Fruit fly (Drosophila melanogaster) whole organism, embryonic: ENCODE measurements around the gene Pbp45.
A peak's percentile ranks its signal among the peaks of the same experiment; 100 is the strongest.

Source experiments
- ATbp ChIP-seq: fragments of 200-800 bp; sonication (Bioruptor generic); optimal IDR thresholded peaks from 2 replicates; lab custom pipeline; 2017; ENCODE audit warnings: missing biosample characterization, mild to moderate bottlenecking, missing genetic modification characterization, missing genetic modification reagents
- Atf-2 ChIP-seq: fragments of 200-800 bp; sonication (Bioruptor generic); optimal IDR thresholded peaks from 2 replicates; lab custom pipeline; 2016; ENCODE audit warnings: missing biosample characterization, missing genetic modification characterization
- Blimp-1 ChIP-seq: fragments of 200-800 bp; sonication (Bioruptor generic); optimal IDR thresholded peaks from 3 replicates; lab custom pipeline; 2018; ENCODE audit warnings: missing biosample characterization, missing genetic modification characterization, mild to moderate bottlenecking, moderate library complexity, missing genetic modification reagents
- CG1024 ChIP-seq: fragments of 200-800 bp; sonication (Bioruptor generic); IDR thresholded peaks from 2 replicates; pipeline ENCODE4 v1.3.6; 2022; ENCODE audit warnings: missing biosample characterization, missing genetic modification characterization
- CG12391 ChIP-seq: fragments of 200-800 bp; sonication (Bioruptor generic); optimal IDR thresholded peaks from 3 replicates; lab custom pipeline; 2018; ENCODE audit warnings: missing biosample characterization, mild to moderate bottlenecking, missing genetic modification characterization, moderate library complexity
- CG12769 ChIP-seq: fragments of 200-800 bp; sonication (Bioruptor generic); optimal IDR thresholded peaks from 2 replicates; lab custom pipeline; 2019; ENCODE audit warnings: missing biosample characterization, mild to moderate bottlenecking, missing genetic modification characterization, moderate library complexity
- CG15011 ChIP-seq: fragments of 200-800 bp; sonication (Bioruptor generic); optimal IDR thresholded peaks from 3 replicates; lab custom pipeline; 2018; ENCODE audit warnings: missing biosample characterization, mild to moderate bottlenecking, missing genetic modification characterization
- CG1602 ChIP-seq: fragments of 200-800 bp; sonication (Bioruptor generic); optimal IDR thresholded peaks from 3 replicates; lab custom pipeline; 2016; ENCODE audit warnings: missing biosample characterization, missing genetic modification characterization
- CG1603 ChIP-seq: fragments of 200-800 bp; sonication (Bioruptor generic); optimal IDR thresholded peaks from 2 replicates; lab custom pipeline; 2019; ENCODE audit warnings: missing biosample characterization, mild to moderate bottlenecking, missing genetic modification characterization, moderate library complexity
- CG17912 ChIP-seq: fragments of 200-800 bp; sonication (Bioruptor generic); optimal IDR thresholded peaks from 2 replicates; lab custom pipeline; 2018; ENCODE audit warnings: missing biosample characterization, mild to moderate bottlenecking, missing genetic modification characterization
- CG2678 ChIP-seq: fragments of 200-800 bp; sonication (Bioruptor generic); optimal IDR thresholded peaks from 3 replicates; lab custom pipeline; 2019; ENCODE audit warnings: missing biosample characterization, mild to moderate bottlenecking, missing genetic modification characterization, moderate library complexity
- CG3163 ChIP-seq: fragments of 200-800 bp; sonication (Bioruptor generic); optimal IDR thresholded peaks from 3 replicates; lab custom pipeline; 2016; ENCODE audit warnings: missing biosample characterization, missing genetic modification characterization
- CG32767 ChIP-seq: fragments of 200-800 bp; sonication (Bioruptor generic); IDR thresholded peaks from 2 replicates; pipeline ENCODE4 v1.3.6; 2022; ENCODE audit warnings: missing biosample characterization, missing genetic modification characterization
- CG4282 ChIP-seq: fragments of 200-800 bp; sonication (Bioruptor generic); optimal IDR thresholded peaks from 2 replicates; lab custom pipeline; 2016; ENCODE audit warnings: missing biosample characterization, missing genetic modification characterization
- CG4328 ChIP-seq: fragments of 200-800 bp; sonication (Bioruptor generic); optimal IDR thresholded peaks from 3 replicates; lab custom pipeline; 2017; ENCODE audit warnings: missing biosample characterization, missing genetic modification reagents, missing genetic modification characterization
- CG4730 ChIP-seq: fragments of 200-800 bp; sonication (Bioruptor generic); IDR thresholded peaks from 2 replicates; pipeline ENCODE4 v1.3.6; 2022; ENCODE audit warnings: missing biosample characterization, missing genetic modification characterization
- CG5953 ChIP-seq: fragments of 200-800 bp; sonication (Bioruptor generic); IDR thresholded peaks from 2 replicates; pipeline ENCODE4 v1.3.6; 2022; ENCODE audit warnings: missing biosample characterization, missing genetic modification characterization
- CG6254 ChIP-seq: fragments of 200-800 bp; sonication (Bioruptor generic); optimal IDR thresholded peaks from 3 replicates; lab custom pipeline; 2017; ENCODE audit warnings: mild to moderate bottlenecking, missing biosample characterization, missing genetic modification reagents, missing genetic modification characterization
- CG7928 ChIP-seq: fragments of 200-800 bp; sonication (Bioruptor generic); optimal IDR thresholded peaks from 2 replicates; lab custom pipeline; 2017; ENCODE audit warnings: missing biosample characterization, mild to moderate bottlenecking, missing genetic modification characterization
- CG8290 ChIP-seq, 3 experiments: fragments of 200-800 bp; sonication (Bioruptor generic); optimal IDR thresholded peaks; 2 replicates each; lab custom pipeline; 2016 to 2019; ENCODE audit warnings: missing biosample characterization in 3 of 3, missing genetic modification characterization in 3 of 3, mild to moderate bottlenecking in 2 of 3, moderate library complexity in 1 of 3
- CG8765 ChIP-seq: fragments of 200-800 bp; sonication (Bioruptor generic); IDR thresholded peaks from 2 replicates; pipeline ENCODE4 v1.3.6; 2022; ENCODE audit warnings: missing biosample characterization, missing genetic modification characterization
- CTCF ChIP-seq: fragments of 200-800 bp; sonication (Bioruptor generic); optimal IDR thresholded peaks from 2 replicates; lab custom pipeline; 2017; ENCODE audit warnings: missing biosample characterization, mild to moderate bottlenecking, missing genetic modification characterization, moderate library complexity
- CkIIα-i1 ChIP-seq: fragments of 200-800 bp; sonication (Bioruptor generic); IDR thresholded peaks from 2 replicates; pipeline ENCODE4 v1.3.6; 2022; ENCODE audit warnings: missing biosample characterization, missing genetic modification characterization
- Dad ChIP-seq: fragments of 200-800 bp; sonication (Bioruptor generic); optimal IDR thresholded peaks from 3 replicates; lab custom pipeline; 2016; ENCODE audit warnings: missing biosample characterization, missing genetic modification characterization
- Dip3 ChIP-seq: fragments of 200-800 bp; sonication (Bioruptor generic); optimal IDR thresholded peaks from 3 replicates; lab custom pipeline; 2016; ENCODE audit warnings: missing biosample characterization, missing genetic modification characterization
- Dll ChIP-seq: fragments of 200-800 bp; sonication (Bioruptor generic); IDR thresholded peaks from 4 replicates; pipeline ENCODE4 v1.3.6; 2022; ENCODE audit warnings: missing biosample characterization, missing genetic modification characterization; ENCODE audit not compliant: partially characterized antibody
- Drgx ChIP-seq: fragments of 200-800 bp; sonication (Bioruptor generic); IDR thresholded peaks from 2 replicates; pipeline ENCODE4 v1.3.6; 2022; ENCODE audit warnings: missing biosample characterization, missing genetic modification characterization
- E2f1 ChIP-seq: fragments of 200-800 bp; sonication (Bioruptor generic); IDR thresholded peaks from 2 replicates; pipeline ENCODE4 v1.3.6; 2022; ENCODE audit warnings: missing biosample characterization, missing genetic modification characterization
- Ets97D ChIP-seq: fragments of 200-800 bp; sonication (Bioruptor generic); optimal IDR thresholded peaks from 3 replicates; lab custom pipeline; 2016; ENCODE audit warnings: missing biosample characterization, missing genetic modification characterization
- Fer2 ChIP-seq: fragments of 200-800 bp; sonication (Bioruptor generic); optimal IDR thresholded peaks from 2 replicates; lab custom pipeline; 2018; ENCODE audit warnings: missing biosample characterization, mild to moderate bottlenecking, missing genetic modification characterization, moderate library complexity
- GATAe ChIP-seq: fragments of 200-800 bp; sonication (Bioruptor generic); conservative IDR thresholded peaks from 2 replicates; pipeline ENCODE4 v1.3.6; 2022; ENCODE audit warnings: missing biosample characterization, missing genetic modification characterization
- Hmx ChIP-seq: fragments of 200-800 bp; sonication (Bioruptor generic); optimal IDR thresholded peaks from 2 replicates; lab custom pipeline; 2016; ENCODE audit warnings: missing biosample characterization, missing genetic modification characterization
- Hsf ChIP-seq: fragments of 200-800 bp; sonication (Bioruptor generic); optimal IDR thresholded peaks from 3 replicates; lab custom pipeline; 2016; ENCODE audit warnings: missing biosample characterization, missing genetic modification characterization
- Sin3A ChIP-seq: fragments of >200 bp; optimal IDR thresholded peaks from 2 replicates; lab custom pipeline; 2018
- Spps ChIP-seq: fragments of 200-800 bp; sonication (Bioruptor generic); optimal IDR thresholded peaks from 2 replicates; lab custom pipeline; 2018; ENCODE audit warnings: missing biosample characterization, mild to moderate bottlenecking, missing genetic modification characterization
- TFAM ChIP-seq: fragments of 200-800 bp; sonication (Bioruptor generic); optimal IDR thresholded peaks from 2 replicates; lab custom pipeline; 2017; ENCODE audit warnings: missing biosample characterization, missing genetic modification characterization, inconsistent platforms
- Xbp1 ChIP-seq: fragments of 200-800 bp; sonication (Bioruptor generic); optimal IDR thresholded peaks from 3 replicates; lab custom pipeline; 2016; ENCODE audit warnings: missing biosample characterization, mild to moderate bottlenecking, missing genetic modification characterization
- bigmax ChIP-seq: fragments of 200-800 bp; sonication (Bioruptor generic); optimal IDR thresholded peaks from 2 replicates; lab custom pipeline; 2018; ENCODE audit warnings: missing biosample characterization, mild to moderate bottlenecking, missing genetic modification characterization
- fd102C ChIP-seq: fragments of 200-800 bp; sonication (Bioruptor generic); optimal IDR thresholded peaks from 2 replicates; lab custom pipeline; 2018; ENCODE audit warnings: missing biosample characterization, mild to moderate bottlenecking, missing genetic modification characterization, moderate library complexity
- gce ChIP-seq: fragments of 200-800 bp; sonication (Bioruptor generic); IDR thresholded peaks from 3 replicates; pipeline ENCODE4 v1.3.6; 2022; ENCODE audit warnings: missing biosample characterization, missing genetic modification characterization
- gro ChIP-seq: fragments of 200-800 bp; sonication (Bioruptor generic); optimal IDR thresholded peaks from 2 replicates; lab custom pipeline; 2016; ENCODE audit warnings: missing biosample characterization, missing genetic modification characterization
- gt ChIP-seq: fragments of 200-800 bp; sonication (Bioruptor generic); IDR thresholded peaks from 2 replicates; pipeline ENCODE4 v1.3.6; 2022; ENCODE audit warnings: missing biosample characterization, missing genetic modification characterization
- kni ChIP-seq: fragments of 200-800 bp; sonication (Bioruptor generic); optimal IDR thresholded peaks from 3 replicates; lab custom pipeline; 2017; ENCODE audit warnings: mild to moderate bottlenecking, missing biosample characterization, missing genetic modification reagents, missing genetic modification characterization
- mam ChIP-seq: fragments of 200-800 bp; sonication (Bioruptor generic); optimal IDR thresholded peaks from 3 replicates; lab custom pipeline; 2016; ENCODE audit warnings: missing biosample characterization, missing genetic modification characterization
- nerfin-2 ChIP-seq: fragments of 200-800 bp; sonication (Bioruptor generic); IDR thresholded peaks from 2 replicates; pipeline ENCODE4 v1.3.6; 2022; ENCODE audit warnings: missing biosample characterization, missing genetic modification characterization; ENCODE audit not compliant: partially characterized antibody
- prd ChIP-seq, 3 experiments: fragments of >200 bp in 2 of 3; fragments of 200-800 bp in 1 of 3; sonication (Bioruptor generic) in 1 of 3; optimal IDR thresholded peaks in 2 of 3; IDR thresholded peaks in 1 of 3; 2 replicates in 2 of 3; 3 replicates in 1 of 3; pipeline versions ENCODE4 v1.3.6 to Lab custom; 2017 to 2022; ENCODE audit warnings: missing biosample characterization in 1 of 3, missing genetic modification characterization in 1 of 3
- psq ChIP-seq: fragments of 200-800 bp; sonication (Bioruptor generic); optimal IDR thresholded peaks from 2 replicates; lab custom pipeline; 2017; ENCODE audit warnings: missing biosample characterization, missing genetic modification characterization
- sr ChIP-seq: fragments of 200-800 bp; sonication (Bioruptor generic); IDR thresholded peaks from 3 replicates; pipeline ENCODE4 v1.3.6; 2022; ENCODE audit warnings: missing biosample characterization, missing genetic modification characterization
- sug ChIP-seq: fragments of 200-800 bp; optimal IDR thresholded peaks from 2 replicates; lab custom pipeline; 2019; ENCODE audit warnings: missing biosample characterization, mild to moderate bottlenecking, missing genetic modification characterization, moderate library complexity
- wdn ChIP-seq: fragments of 200-800 bp; sonication (Bioruptor generic); IDR thresholded peaks from 2 replicates; pipeline ENCODE4 v1.3.6; 2022; ENCODE audit warnings: missing biosample characterization, missing genetic modification characterization
- wek ChIP-seq: fragments of 200-800 bp; sonication (Bioruptor generic); optimal IDR thresholded peaks from 3 replicates; lab custom pipeline; 2018; ENCODE audit warnings: missing biosample characterization, mild to moderate bottlenecking, missing genetic modification characterization, moderate library complexity
- zfh1 ChIP-seq: fragments of 200-800 bp; sonication (Bioruptor generic); IDR thresholded peaks from 3 replicates; pipeline ENCODE4 v1.3.6; 2022; ENCODE audit warnings: missing biosample characterization, missing genetic modification characterization

The Pbp45 gene

DNA sequence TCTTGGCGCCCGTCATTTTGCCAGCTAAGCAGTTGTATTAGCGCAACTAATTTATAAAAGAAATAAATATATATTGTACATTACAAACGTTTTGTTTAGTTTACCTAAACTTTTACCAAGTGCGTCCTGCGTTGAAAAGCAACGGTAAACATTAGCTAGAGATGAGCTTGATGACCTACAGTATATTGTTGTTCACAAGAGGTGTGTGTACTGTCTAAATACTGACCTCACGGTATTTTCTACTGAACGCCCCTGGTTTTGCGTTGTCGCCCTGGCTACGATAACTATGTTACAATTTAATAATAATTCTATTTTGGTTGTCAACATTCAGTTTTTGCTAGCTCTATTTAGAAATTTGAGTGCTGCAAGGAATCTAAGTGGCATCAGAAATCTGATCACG is 46.9 kb downstream of the Pbp45 start, which contains the start of gene Acyp2 (continued):
- peak; percentile 26 for TF ChIP-seq CG8290 (GFP tag; optimal IDR thresholded peaks at IDR 0.05; lab: Kevin White, UChicago)
- peak in 1 of 2 experiments; percentile 73 for TF ChIP-seq CG8290 (tag; optimal IDR thresholded peaks at IDR 0.05; lab: Kevin White, UChicago)
- TF ChIP-seq kni (GFP tag; lab: Kevin White, UChicago), result peak; percentile 9
- no peak for TF ChIP-seq CG4328 (GFP tag; lab: Kevin White, UChicago)
- no peak for TF ChIP-seq CG2678 (tag; lab: Kevin White, UChicago)
- no peak for TF ChIP-seq sr (GFP tag; lab: Robert Waterston, UW)
- TF ChIP-seq sug (tag; lab: Kevin White, UChicago), result peak; percentile 29
- TF ChIP-seq GATAe, result no peak
- peak; percentile 41 for TF ChIP-seq CG12391 (tag; lab: Kevin White, UChicago)
- no peak for TF ChIP-seq Atf-2 (GFP tag; lab: Kevin White, UChicago)
- no peak for TF ChIP-seq CG3163 (GFP tag; lab: Kevin White, UChicago)
- peak; percentile 46 for TF ChIP-seq Dll
- TF ChIP-seq CG8765 (GFP tag; lab: Robert Waterston, UW), result 0 out of 2 replicates have a peak, but pooled peaks have one; percentile 26
- TF ChIP-seq CG5953 (GFP tag; lab: Robert Waterston, UW), result no peak
- no peak for TF ChIP-seq gce (GFP tag; lab: Robert Waterston, UW)
- peak; percentile 45 for TF ChIP-seq mam
- TF ChIP-seq ATbp, result no peak
- TF ChIP-seq CG17912, result no peak
- peak; percentile 35 for TF ChIP-seq Sin3A (lab: Kevin White, UChicago)
- no peak for TF ChIP-seq CkIIα-i1 (GFP tag; lab: Robert Waterston, UW)
- TF ChIP-seq Blimp-1 (GFP tag; lab: Kevin White, UChicago), result no peak
- TF ChIP-seq TFAM, result no peak
- no peak for TF ChIP-seq psq (GFP tag; lab: Kevin White, UChicago)
- no peak for TF ChIP-seq CG4730 (GFP tag; lab: Robert Waterston, UW)
- TF ChIP-seq CG15011 (GFP tag; lab: Kevin White, UChicago), result no peak
- no peak for TF ChIP-seq Hmx (GFP tag; lab: Kevin White, UChicago)
- no peak for TF ChIP-seq Dad (GFP tag; lab: Kevin White, UChicago)
- peak; percentile 80 for TF ChIP-seq Ets97D (GFP tag; lab: Kevin White, UChicago)
- no peak for TF ChIP-seq wek (GFP tag; lab: Kevin White, UChicago)
- peak; percentile 16 for TF ChIP-seq CTCF (GFP tag; lab: Kevin White, UChicago)
- TF ChIP-seq Spps (tag; lab: Kevin White, UChicago), result no peak
- TF ChIP-seq CG7928 (GFP tag; lab: Kevin White, UChicago), result peak; percentile 98
- peak; percentile 77 for TF ChIP-seq CG1603 (tag; lab: Kevin White, UChicago)
- peak; percentile 6; the same call in 1 of the 2 replicates for TF ChIP-seq wdn (GFP tag; lab: Robert Waterston, UW)
- TF ChIP-seq Drgx (GFP tag; lab: Robert Waterston, UW), result no peak
- TF ChIP-seq fd102C (GFP tag; lab: Kevin White, UChicago), result no peak
- peak; percentile 51 for TF ChIP-seq Xbp1 (GFP tag; lab: Kevin White, UChicago)
- no peak for TF ChIP-seq Fer2 (tag; lab: Kevin White, UChicago)
- TF ChIP-seq bigmax (GFP tag; lab: Kevin White, UChicago), result no peak
- TF ChIP-seq Hsf (GFP tag; lab: Kevin White, UChicago), result peak; percentile 28
- TF ChIP-seq CG12769 (tag; lab: Kevin White, UChicago), result peak; percentile 8
- TF ChIP-seq gro, result no peak
- no peak for TF ChIP-seq prd (optimal IDR thresholded peaks at IDR 0.05; lab: Kevin White, UChicago)
- peak; percentile 43; the same call in 1 of the 3 replicates for TF ChIP-seq prd (GFP tag; IDR thresholded peaks at IDR 0.05; lab: Robert Waterston, UW)
- TF ChIP-seq CG4282 (GFP tag; lab: Kevin White, UChicago), result no peak
- no peak for TF ChIP-seq CG1602 (GFP tag; lab: Kevin White, UChicago)
- no peak for TF ChIP-seq Dip3 (GFP tag; lab: Kevin White, UChicago)
- TF ChIP-seq CG6254 (GFP tag; lab: Kevin White, UChicago), result no peak
- no peak for TF ChIP-seq CG32767 (GFP tag; lab: Robert Waterston, UW)
- no peak for TF ChIP-seq gt (GFP tag; lab: Robert Waterston, UW)
- no peak for TF ChIP-seq E2f1
- TF ChIP-seq nerfin-2 (GFP tag; lab: Robert Waterston, UW), result no peak
- TF ChIP-seq zfh1 (GFP tag; lab: Robert Waterston, UW), result 0 out of 3 replicates have a peak, but pooled peaks have one; percentile 21
- no peak for TF ChIP-seq CG1024 (GFP tag; lab: Robert Waterston, UW)
